Worm (Caenorhabditis elegans) whole organism, L4 larva: ENCODE measurements around the gene acc-1.

ENCODE experiments used
- D1046.2 ChIP-seq: fragments of 200-800 bp; sonication (Bioruptor generic); IDR thresholded peaks from 2 replicates; pipeline ENCODE4 v1.3.6; 2022; ENCODE audit warnings: missing genetic modification characterization, missing compliant biosample characterization
- F44E2.7 ChIP-seq: fragments of 200-800 bp; sonication (Bioruptor generic); IDR thresholded peaks from 2 replicates; pipeline ENCODE4 v2.1.2; 2022; ENCODE audit warnings: missing genetic modification characterization, missing compliant biosample characterization
- F49E8.2 ChIP-seq: sonication (generic microtip); optimal IDR thresholded peaks from 2 replicates; lab custom pipeline; 2016; ENCODE audit warnings: missing compliant biosample characterization, mild to moderate bottlenecking, missing genetic modification characterization, borderline replicate concordance
- R02D3.7 ChIP-seq: fragments of 150-350 bp; sonication (generic microtip); optimal IDR thresholded peaks from 3 replicates; lab custom pipeline; 2014; ENCODE audit warnings: missing biosample characterization, missing genetic modification characterization
- ZK337.2 ChIP-seq: fragments of 200-800 bp; sonication (Bioruptor generic); IDR thresholded peaks from 2 replicates; pipeline ENCODE4 v1.3.6; 2022; ENCODE audit warnings: missing genetic modification reagents, missing genetic modification characterization, missing compliant biosample characterization
- ZK546.5 ChIP-seq, 2 experiments: sonication (generic microtip); optimal IDR thresholded peaks; 2 replicates each; lab custom pipeline; 2017; ENCODE audit warnings: missing biosample characterization in 2 of 2, missing genetic modification characterization in 2 of 2
- aha-1 ChIP-seq: fragments of 150-350 bp; peaks from one replicate; lab custom pipeline; 2014; ENCODE audit warnings: missing biosample characterization, missing genetic modification characterization
- ama-1 ChIP-seq: fragments of 150-350 bp; optimal IDR thresholded peaks from 2 replicates; lab custom pipeline; 2014; ENCODE audit warnings: inconsistent platforms, mixed read lengths
- attf-4 ChIP-seq: sonication (generic microtip); optimal IDR thresholded peaks from 3 replicates; lab custom pipeline; 2017; ENCODE audit warnings: missing biosample characterization, missing genetic modification characterization
- ceh-28 ChIP-seq: fragments of 150-350 bp; optimal IDR thresholded peaks from 2 replicates; lab custom pipeline; 2014; ENCODE audit warnings: missing biosample characterization, missing genetic modification reagents, missing genetic modification characterization
- ceh-82 ChIP-seq: sonication (generic microtip); optimal IDR thresholded peaks from 2 replicates; lab custom pipeline; 2017; ENCODE audit warnings: missing biosample characterization, missing genetic modification characterization
- ces-1 ChIP-seq: fragments of 150-350 bp; sonication (generic microtip); optimal IDR thresholded peaks from 4 replicates; lab custom pipeline; 2014; ENCODE audit warnings: missing biosample characterization, missing genetic modification reagents, missing genetic modification characterization
- ctbp-1 ChIP-seq: fragments of 200-800 bp; sonication (Bioruptor generic); IDR thresholded peaks from 2 replicates; pipeline ENCODE4 v1.3.6; 2022; ENCODE audit warnings: missing genetic modification reagents, missing genetic modification characterization, missing compliant biosample characterization
- daf-16 ChIP-seq, 3 experiments: sonication (generic microtip); optimal IDR thresholded peaks; 2 replicates each; lab custom pipeline; 2016 to 2017; ENCODE audit warnings: missing genetic modification characterization in 3 of 3, missing genetic modification reagents in 3 of 3, mild to moderate bottlenecking in 2 of 3, missing compliant biosample characterization in 2 of 3, missing biosample characterization in 1 of 3, moderate library complexity in 1 of 3
- daf-8 ChIP-seq: fragments of 200-800 bp; sonication (Bioruptor generic); IDR thresholded peaks from 2 replicates; pipeline ENCODE4 v1.3.6; 2022; ENCODE audit warnings: missing genetic modification characterization, missing compliant biosample characterization
- dmd-6 ChIP-seq: fragments of 200-800 bp; sonication (Bioruptor generic); IDR thresholded peaks from 2 replicates; pipeline ENCODE4 v1.3.6; 2022; ENCODE audit warnings: missing genetic modification reagents, missing genetic modification characterization, missing compliant biosample characterization
- dmd-8 ChIP-seq: fragments of 200-800 bp; sonication (Bioruptor generic); IDR thresholded peaks from 2 replicates; pipeline ENCODE4 v1.3.6; 2022; ENCODE audit warnings: missing genetic modification characterization, missing compliant biosample characterization
- dmd-9 ChIP-seq: fragments of 200-800 bp; sonication (Bioruptor generic); IDR thresholded peaks from 2 replicates; pipeline ENCODE4 v1.3.6; 2022; ENCODE audit warnings: missing genetic modification reagents, missing genetic modification characterization, missing compliant biosample characterization
- dve-1 ChIP-seq: sonication (generic microtip); optimal IDR thresholded peaks from 2 replicates; lab custom pipeline; 2017; ENCODE audit warnings: antibody characterized with exemption, mild to moderate bottlenecking, missing genetic modification characterization, missing compliant biosample characterization; ENCODE audit not compliant: insufficient read depth
- egl-27 ChIP-seq: sonication (generic microtip); optimal IDR thresholded peaks from 3 replicates; lab custom pipeline; 2017; ENCODE audit warnings: missing biosample characterization, missing genetic modification reagents, missing genetic modification characterization
- egl-43 ChIP-seq: fragments of 200-800 bp; sonication (Bioruptor generic); IDR thresholded peaks from 2 replicates; pipeline ENCODE4 v1.3.6; 2022; ENCODE audit warnings: missing genetic modification reagents, missing genetic modification characterization, missing compliant biosample characterization
- fkh-10 ChIP-seq: fragments of 150-350 bp; optimal IDR thresholded peaks from 2 replicates; lab custom pipeline; 2014; ENCODE audit warnings: missing biosample characterization, missing genetic modification reagents, missing genetic modification characterization
- fos-1 ChIP-seq: fragments of 150-350 bp; optimal IDR thresholded peaks from 2 replicates; lab custom pipeline; 2014; ENCODE audit warnings: missing biosample characterization, missing genetic modification characterization
- hif-1 ChIP-seq, 2 experiments: sonication (generic microtip); optimal IDR thresholded peaks; 2 replicates each; lab custom pipeline; 2016 to 2017; ENCODE audit warnings: missing compliant biosample characterization in 2 of 2, missing genetic modification characterization in 2 of 2, missing genetic modification reagents in 2 of 2, missing genotype in 2 of 2, mild to moderate bottlenecking in 1 of 2
- hlh-11 ChIP-seq: fragments of 200-800 bp; sonication (Bioruptor generic); optimal IDR thresholded peaks from 2 replicates; lab custom pipeline; 2018; ENCODE audit warnings: mild to moderate bottlenecking, missing genetic modification characterization, missing compliant biosample characterization
- hlh-30 ChIP-seq: sonication (generic microtip); optimal IDR thresholded peaks from 2 replicates; lab custom pipeline; 2017; ENCODE audit warnings: antibody characterized with exemption, mild to moderate bottlenecking, missing genetic modification characterization, missing compliant biosample characterization; ENCODE audit not compliant: insufficient read depth
- hmg-1.1 ChIP-seq: fragments of 200-800 bp; sonication (Bioruptor generic); IDR thresholded peaks from 2 replicates; pipeline ENCODE4 v1.3.6; 2022; ENCODE audit warnings: missing genetic modification reagents, missing genetic modification characterization, missing compliant biosample characterization
- lin-1 ChIP-seq: fragments of 200-800 bp; sonication (Bioruptor generic); IDR thresholded peaks from 2 replicates; pipeline ENCODE4 v1.3.6; 2022; ENCODE audit warnings: missing genetic modification reagents, missing genetic modification characterization, missing compliant biosample characterization
- lin-13 ChIP-seq: fragments of 150-350 bp; optimal IDR thresholded peaks from 2 replicates; lab custom pipeline; 2014; ENCODE audit warnings: missing biosample characterization, missing genetic modification reagents, missing genetic modification characterization
- lin-39 ChIP-seq: fragments of 150-350 bp; optimal IDR thresholded peaks from 2 replicates; lab custom pipeline; 2014; ENCODE audit warnings: missing biosample characterization, missing genetic modification reagents, missing genetic modification characterization
- lsy-2 ChIP-seq, 2 experiments: fragments of 150-350 bp in 1 of 2; sonication (generic microtip) in 1 of 2; optimal IDR thresholded peaks; 2 replicates each; lab custom pipeline; 2014 to 2017; ENCODE audit warnings: missing biosample characterization in 2 of 2, missing genetic modification characterization in 2 of 2
- mdt-29 ChIP-seq: fragments of 200-800 bp; sonication (Bioruptor generic); IDR thresholded peaks from 2 replicates; pipeline ENCODE4 v1.3.6; 2022; ENCODE audit warnings: missing genetic modification reagents, missing genetic modification characterization, missing compliant biosample characterization
- mep-1 ChIP-seq: fragments of 150-350 bp; sonication (generic microtip); optimal IDR thresholded peaks from 3 replicates; lab custom pipeline; 2014; ENCODE audit warnings: missing biosample characterization, missing genetic modification characterization
- mxl-2 ChIP-seq: fragments of 200-800 bp; sonication (Bioruptor generic); conservative IDR thresholded peaks from 2 replicates; pipeline ENCODE4 v1.3.6; 2022; ENCODE audit warnings: missing genetic modification reagents, missing genetic modification characterization, missing compliant biosample characterization
- nhr-10 ChIP-seq: fragments of 150-350 bp; optimal IDR thresholded peaks from 2 replicates; lab custom pipeline; 2014; ENCODE audit warnings: missing biosample characterization, missing genetic modification characterization
- nhr-28 ChIP-seq: fragments of 150-350 bp; optimal IDR thresholded peaks from 2 replicates; lab custom pipeline; 2014; ENCODE audit warnings: missing biosample characterization, missing genetic modification characterization
- nhr-41 ChIP-seq: fragments of 200-800 bp; sonication (Bioruptor generic); IDR thresholded peaks from 2 replicates; pipeline ENCODE4 v1.3.6; 2022; ENCODE audit warnings: missing genetic modification reagents, missing genetic modification characterization, missing compliant biosample characterization
- nhr-76 ChIP-seq: fragments of 150-350 bp; optimal IDR thresholded peaks from 2 replicates; lab custom pipeline; 2014; ENCODE audit warnings: missing biosample characterization, missing genetic modification characterization
- nhr-77 ChIP-seq: fragments of 150-350 bp; optimal IDR thresholded peaks from 2 replicates; lab custom pipeline; 2014; ENCODE audit warnings: missing biosample characterization, missing genetic modification characterization
- pqm-1 ChIP-seq: sonication (generic microtip); optimal IDR thresholded peaks from 2 replicates; lab custom pipeline; 2017; ENCODE audit warnings: missing biosample characterization, missing genetic modification characterization
- tag-97 ChIP-seq: fragments of 200-800 bp; sonication (Bioruptor generic); IDR thresholded peaks from 2 replicates; pipeline ENCODE4 v1.3.6; 2022; ENCODE audit warnings: missing genetic modification characterization, missing compliant biosample characterization
- unc-62 ChIP-seq, 3 experiments: fragments of 150-350 bp in 1 of 3; sonication (generic microtip); optimal IDR thresholded peaks in 2 of 3; peaks in 1 of 3; 1 replicate in 1 of 3; 2 replicates in 2 of 3; lab custom pipeline; 2014 to 2017; ENCODE audit warnings: missing biosample characterization in 3 of 3, missing genetic modification characterization in 3 of 3, missing genetic modification reagents in 3 of 3, missing genotype in 1 of 3
- zag-1 ChIP-seq: fragments of 150-350 bp; optimal IDR thresholded peaks from 2 replicates; lab custom pipeline; 2014; ENCODE audit warnings: missing biosample characterization, missing genetic modification characterization
- zfp-2 ChIP-seq: sonication (generic microtip); optimal IDR thresholded peaks from 2 replicates; lab custom pipeline; 2016; ENCODE audit warnings: mild to moderate bottlenecking, missing genetic modification characterization, missing compliant biosample characterization
- ztf-11 ChIP-seq: fragments of 150-350 bp; optimal IDR thresholded peaks from 2 replicates; lab custom pipeline; 2014; ENCODE audit warnings: missing biosample characterization, missing genetic modification characterization

acc-1 gene

ce11 chrIV:9655556-9655955, 2.3 kb upstream of the acc-1 start:
- TF ChIP-seq nhr-28 (tag; lab: Kevin White, UChicago) (no peak), ces-1 (GFP tag; lab: Kevin White, UChicago) (peak; percentile 41)

- TF ChIP-seq egl-43 (GFP tag; lab: Robert Waterston, UW) (no peak), pqm-1 (tag; lab: Kevin White, UChicago) (no peak), ctbp-1 (GFP tag; lab: Robert Waterston, UW) (peak; percentile 9; the same call in 1 of the 2 replicates), ceh-82 (tag; lab: Kevin White, UChicago) (no peak), tag-97 (GFP tag; lab: Robert Waterston, UW) (no peak), aha-1 (tag; lab: Kevin White, UChicago) (peak; percentile 5), unc-62 (GFP tag; optimal IDR thresholded peaks at IDR 0.05 in 1 of 2; lab: Kevin White, UChicago) (peak in 1 of 2 experiments; percentile 20), unc-62 (tag; optimal IDR thresholded peaks at IDR 0.05; lab: Kevin White, UChicago) (no peak), lin-13 (GFP tag; lab: Kevin White, UChicago) (no peak), ZK337.2 (GFP tag; lab: Robert Waterston, UW) (no peak), ceh-28 (tag; lab: Kevin White, UChicago) (no peak), attf-4 (tag; lab: Kevin White, UChicago) (no peak), zag-1 (tag; lab: Kevin White, UChicago) (no peak), ZK546.5 (tag; optimal IDR thresholded peaks at IDR 0.05; lab: Kevin White, UChicago) (no peak), zfp-2 (tag; lab: Kevin White, UChicago) (no peak), daf-8 (GFP tag; lab: Robert Waterston, UW) (no peak), R02D3.7 (tag; lab: Kevin White, UChicago) (no peak), nhr-76 (tag; lab: Kevin White, UChicago) (no peak), hmg-1.1 (GFP tag; lab: Robert Waterston, UW) (no peak), F44E2.7 (GFP tag; lab: Robert Waterston, UW) (no peak), ztf-11 (no peak), fkh-10 (GFP tag; lab: Kevin White, UChicago) (peak; percentile 73), lin-39 (no peak)
Observed at ce11 chrIV:9659999-9660398, 2.1 kb downstream of the acc-1 start.

ce11 chrIV:9667084-9667483, 9.2 kb downstream of the acc-1 start:
- TF ChIP-seq nhr-10 (tag; lab: Kevin White, UChicago), result peak; percentile 28
- no peak for TF ChIP-seq fos-1 (tag; lab: Kevin White, UChicago)
- TF ChIP-seq aha-1 (tag; lab: Kevin White, UChicago), result peak; percentile 81

- TF ChIP-seq nhr-28 (tag; lab: Kevin White, UChicago) (peak; percentile 61), dmd-9 (no peak), hif-1 (tag; optimal IDR thresholded peaks at IDR 0.05; lab: Kevin White, UChicago) (no peak), F49E8.2 (no peak), ama-1 (no peak), nhr-41 (GFP tag; lab: Robert Waterston, UW) (no peak), hlh-30 (tag; lab: Kevin White, UChicago) (peak; percentile 65), unc-62 (GFP tag; optimal IDR thresholded peaks at IDR 0.05 in 1 of 2; lab: Kevin White, UChicago) (peak in 1 of 2 experiments; percentile 83), unc-62 (tag; optimal IDR thresholded peaks at IDR 0.05; lab: Kevin White, UChicago) (no peak), D1046.2 (GFP tag; lab: Robert Waterston, UW) (no peak), nhr-77 (tag; lab: Kevin White, UChicago) (peak; percentile 13), lin-1 (no peak), dve-1 (tag; lab: Kevin White, UChicago) (peak; percentile 83), tag-97 (GFP tag; lab: Robert Waterston, UW) (no peak), mep-1 (tag; lab: Kevin White, UChicago) (peak; percentile 19), mdt-29 (no peak), dmd-8 (GFP tag; lab: Robert Waterston, UW) (no peak), hlh-11 (tag; lab: Kevin White, UChicago) (peak; percentile 61), lsy-2 (tag; optimal IDR thresholded peaks at IDR 0.05; lab: Kevin White, UChicago) (peak in 1 of 2 experiments; percentile 20), dmd-6 (GFP tag; lab: Robert Waterston, UW) (peak; percentile 57), egl-27 (tag; lab: Kevin White, UChicago) (no peak), mxl-2 (GFP tag; lab: Robert Waterston, UW) (no peak), daf-16 (GFP tag; optimal IDR thresholded peaks at IDR 0.05; lab: Kevin White, UChicago) (no peak), daf-16 (tag; optimal IDR thresholded peaks at IDR 0.05; lab: Kevin White, UChicago) (peak; percentile 94), attf-4 (tag; lab: Kevin White, UChicago) (no peak)
Observed at ce11 chrIV:9668103-9668672, 10.3 kb downstream of the acc-1 start.
